Worm (Caenorhabditis elegans): Measurements from ENCODE around the gene C34F6.12.

DNA sequence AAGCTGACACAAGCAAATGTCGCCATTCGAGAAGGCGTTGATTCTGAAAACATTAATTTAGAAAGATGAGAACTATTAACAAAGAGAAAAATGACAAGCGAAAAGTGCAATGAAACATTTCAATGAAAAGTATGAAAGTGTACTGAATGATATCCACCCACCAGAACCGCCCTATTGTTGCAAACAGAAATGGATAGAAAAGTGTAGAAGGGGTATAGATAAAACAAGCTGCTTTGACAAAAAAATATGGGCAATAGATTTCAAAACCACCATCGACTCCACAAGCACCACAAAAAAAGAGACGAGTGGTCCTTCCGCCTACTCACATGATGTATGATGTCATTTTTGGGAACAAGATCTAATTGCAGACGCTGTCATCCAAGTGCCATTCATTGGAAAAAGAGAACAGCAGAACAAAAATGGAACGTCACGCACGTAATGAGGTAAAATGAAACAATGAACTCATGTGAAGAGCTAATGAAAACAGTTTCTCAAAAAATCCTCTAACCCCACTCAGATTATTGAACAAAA, 14.2 kb upstream of the C34F6.12 start, which contains the start of gene C34F6.10:
- TF ChIP-seq ZK546.5 (tag; optimal IDR thresholded peaks at IDR 0.05) (no peak), nhr-11 (tag; optimal IDR thresholded peaks at IDR 0.05) (no peak), elt-3 (tag; optimal IDR thresholded peaks at IDR 0.05) (no peak), ztf-11 (tag; optimal IDR thresholded peaks at IDR 0.05) (no peak), pqm-1 (tag; optimal IDR thresholded peaks at IDR 0.05) (no peak), fkh-10 (GFP tag; optimal IDR thresholded peaks at IDR 0.05) (no peak), ama-1 (optimal IDR thresholded peaks at IDR 0.05) (peak; percentile 5), nhr-77 (tag; optimal IDR thresholded peaks at IDR 0.05) (no peak), fos-1 (tag; optimal IDR thresholded peaks at IDR 0.05) (no peak), hmg-11 (tag; optimal IDR thresholded peaks at IDR 0.05) (no peak), nhr-67 (tag; optimal IDR thresholded peaks at IDR 0.05) (no peak), snpc-4 (tag; optimal IDR thresholded peaks at IDR 0.05) (no peak), pha-4 (tag; optimal IDR thresholded peaks at IDR 0.05) (no peak), skn-1 (tag; optimal IDR thresholded peaks at IDR 0.05) (no peak)
